Worm (Caenorhabditis elegans): Measurements from ENCODE around the gene C36H8.1.

DNA sequence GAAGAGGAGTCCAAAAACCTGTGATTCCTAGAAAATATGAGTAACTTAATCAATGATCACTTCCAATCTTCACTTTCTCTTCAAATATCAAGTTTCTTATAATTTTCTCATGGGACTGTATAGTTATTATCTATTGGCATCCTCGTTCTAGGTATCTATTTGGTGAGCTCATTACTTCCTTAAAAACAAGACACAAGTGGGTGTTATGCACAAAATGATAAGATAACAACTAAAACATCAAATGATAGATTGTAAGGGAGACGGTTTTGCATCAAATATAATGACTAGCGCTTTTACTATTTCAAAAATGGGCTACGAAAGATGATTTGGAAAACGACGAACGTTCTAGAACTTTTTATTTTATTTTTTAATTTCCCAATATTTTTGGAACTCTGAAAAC is 20.5 kb upstream of the C36H8.1 start, which contains the start of gene ZK897.10:
- TF ChIP-seq ama-1 (optimal IDR thresholded peaks at IDR 0.05) (no peak), aly-1 (tag; optimal IDR thresholded peaks at IDR 0.05) (no peak), hnd-1 (tag; optimal IDR thresholded peaks at IDR 0.05) (no peak), tra-4 (tag; optimal IDR thresholded peaks at IDR 0.05) (no peak), ets-7 (tag; optimal IDR thresholded peaks at IDR 0.05) (no peak)

All from whole organism, early embryonic.